Worm (Caenorhabditis elegans): ENCODE measurements around the gene C50E3.7.

ce11 chrV:7629504-7629903 is 31.3 kb upstream of the C50E3.7 start, which contains the start of gene srd-30:
- TF ChIP-seq ceh-82 (tag; optimal IDR thresholded peaks at IDR 0.05) (no peak), ztf-11 (tag; optimal IDR thresholded peaks at IDR 0.05) (no peak), lin-13 (GFP tag; optimal IDR thresholded peaks at IDR 0.05) (no peak), snpc-4 (tag; optimal IDR thresholded peaks at IDR 0.05) (no peak), ztf-4 (tag; optimal IDR thresholded peaks at IDR 0.05) (no peak), nhr-77 (tag; optimal IDR thresholded peaks at IDR 0.05) (no peak), nhr-25 (tag; optimal IDR thresholded peaks at IDR 0.05) (no peak), gmeb-1 (tag; optimal IDR thresholded peaks at IDR 0.05) (no peak), lin-11 (tag; optimal IDR thresholded peaks at IDR 0.05) (no peak), fos-1 (tag; optimal IDR thresholded peaks at IDR 0.05) (no peak), nhr-11 (tag; optimal IDR thresholded peaks at IDR 0.05) (no peak), aly-2 (tag; optimal IDR thresholded peaks at IDR 0.05) (no peak), unc-39 (tag; optimal IDR thresholded peaks at IDR 0.05) (no peak)
